Fruit fly (Drosophila melanogaster): ENCODE data around the gene Tsp86D.

Gene Tsp86D

DNA sequence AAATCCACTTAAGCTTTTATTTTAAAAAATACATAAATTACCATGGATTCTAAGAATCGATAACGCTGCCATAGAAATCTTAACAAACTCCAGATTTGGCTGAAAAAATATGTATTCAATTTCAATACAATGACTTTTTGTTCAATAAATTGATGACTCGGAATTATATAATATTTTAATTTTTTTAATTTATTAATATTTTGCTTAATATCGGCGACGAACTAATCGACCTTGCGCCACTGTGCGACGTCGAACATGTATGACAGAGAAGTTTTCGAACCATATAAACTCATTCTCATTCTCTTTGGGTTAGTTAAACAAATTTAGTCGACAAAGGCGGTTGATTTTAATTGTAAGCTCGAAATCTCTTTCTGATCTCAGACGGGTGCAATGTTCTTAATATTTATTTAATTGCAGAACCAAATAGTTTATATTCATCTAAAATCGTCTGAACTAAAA is 19.0 kb upstream of the Tsp86D start, which contains the start of gene CG42394 (continued):
- TF ChIP-seq CHES-1-like (GFP tag; optimal IDR thresholded peaks at IDR 0.05) (peak; percentile 49), slbo (GFP tag; IDR thresholded peaks at IDR 0.05) (peak; percentile 89), sens (GFP tag) (peak; percentile 97), dysf (GFP tag; IDR thresholded peaks at IDR 0.05) (peak; percentile 95), nerfin-2 (GFP tag; IDR thresholded peaks at IDR 0.05; ENCODE audit: partially characterized antibody) (peak; percentile 39), Sry-δ (GFP tag; optimal IDR thresholded peaks at IDR 0.05) (peak; percentile 19), fd64A (GFP tag; optimal IDR thresholded peaks at IDR 0.05) (peak; percentile 47), gem (tag; optimal IDR thresholded peaks at IDR 0.05) (peak; percentile 98), lab (GFP tag; optimal IDR thresholded peaks at IDR 0.05) (peak; percentile 98), Fer2 (tag; optimal IDR thresholded peaks at IDR 0.05) (peak; percentile 87), Stat92E (GFP tag; optimal IDR thresholded peaks at IDR 0.05) (peak in 1 of 3 experiments; percentile 83), CG15269 (tag; optimal IDR thresholded peaks at IDR 0.05) (peak; percentile 94), ac (GFP tag; optimal IDR thresholded peaks at IDR 0.05) (peak; percentile 90), row (GFP tag; IDR thresholded peaks at IDR 0.05) (peak; percentile 94), CG5245 (GFP tag; optimal IDR thresholded peaks at IDR 0.05) (peak; percentile 86), peb (GFP tag; IDR thresholded peaks at IDR 0.05) (peak; percentile 78), MBD-R2 (GFP tag; IDR thresholded peaks at IDR 0.05) (peak; percentile 85), Neu2 (GFP tag; optimal IDR thresholded peaks at IDR 0.05; ENCODE audit: borderline replicate concordance) (no peak), CG32767 (GFP tag; IDR thresholded peaks at IDR 0.05) (peak; percentile 89), E2f2 (GFP tag; IDR thresholded peaks at IDR 0.05) (peak; percentile 79), trh (GFP tag; optimal IDR thresholded peaks at IDR 0.05) (peak; percentile 90), CG14014 (GFP tag; IDR thresholded peaks at IDR 0.05) (peak; percentile 95), kni (GFP tag; optimal IDR thresholded peaks at IDR 0.05) (no peak), CG6813 (GFP tag; optimal IDR thresholded peaks at IDR 0.05) (peak; percentile 97), Scr (GFP tag; IDR thresholded peaks at IDR 0.05; ENCODE audit: partially characterized antibody) (peak; percentile 44; the same call in 1 of the 2 replicates), luna (GFP tag; optimal IDR thresholded peaks at IDR 0.05) (no peak), ro (GFP tag; IDR thresholded peaks at IDR 0.05) (peak; percentile 74), CG8281 (tag; optimal IDR thresholded peaks at IDR 0.05) (peak; percentile 77), YL-1 (GFP tag; optimal IDR thresholded peaks at IDR 0.05) (peak; percentile 80), Awh (GFP tag; IDR thresholded peaks at IDR 0.05) (peak; percentile 91), CG9727 (GFP tag; optimal IDR thresholded peaks at IDR 0.05) (peak; percentile 99), Atf3 (GFP tag; optimal IDR thresholded peaks at IDR 0.05) (peak; percentile 44), crp (GFP tag; optimal IDR thresholded peaks at IDR 0.05) (peak in 1 of 2 experiments; percentile 51), hb (GFP tag; IDR thresholded peaks at IDR 0.05; ENCODE audit: partially characterized antibody) (no peak), CG9609 (GFP tag; optimal IDR thresholded peaks at IDR 0.05) (peak; percentile 41), Hmx (GFP tag; optimal IDR thresholded peaks at IDR 0.05) (no peak), hkb (optimal IDR thresholded peaks at IDR 0.05) (no peak), hkb (GFP tag; IDR thresholded peaks at IDR 0.05) (peak; percentile 97), fd96Cb (tag; optimal IDR thresholded peaks at IDR 0.05) (peak; percentile 97), CG2129 (GFP tag; IDR thresholded peaks at IDR 0.05; ENCODE audit: partially characterized antibody) (no peak), CG12769 (tag; optimal IDR thresholded peaks at IDR 0.05) (no peak), CG1529 (GFP tag; optimal IDR thresholded peaks at IDR 0.05) (peak; percentile 90), dmrt11E (tag; optimal IDR thresholded peaks at IDR 0.05) (peak; percentile 95), CG11247 (GFP tag; IDR thresholded peaks at IDR 0.05) (peak; percentile 90), Hr78 (GFP tag; optimal IDR thresholded peaks at IDR 0.05) (peak in 1 of 2 experiments; percentile 85), CG15011 (GFP tag; optimal IDR thresholded peaks at IDR 0.05) (peak; percentile 80), CG4424 (GFP tag; optimal IDR thresholded peaks at IDR 0.05) (peak; percentile 96), CG16863 (GFP tag; optimal IDR thresholded peaks at IDR 0.05) (peak; percentile 62), chm (GFP tag; IDR thresholded peaks at IDR 0.05) (peak; percentile 94), Adf1 (GFP tag; IDR thresholded peaks at IDR 0.05) (peak; percentile 82)

Measured in whole organism, embryonic.